Worm (Caenorhabditis elegans) whole organism, dauer: ENCODE measurements around the gene R02F2.9.

Experiments
- unc-62 ChIP-seq: sonication (generic microtip); optimal IDR thresholded peaks from 2 replicates; lab custom pipeline; 2017; ENCODE audit warnings: missing biosample characterization, missing genetic modification reagents, missing genetic modification characterization

Gene R02F2.9

DNA sequence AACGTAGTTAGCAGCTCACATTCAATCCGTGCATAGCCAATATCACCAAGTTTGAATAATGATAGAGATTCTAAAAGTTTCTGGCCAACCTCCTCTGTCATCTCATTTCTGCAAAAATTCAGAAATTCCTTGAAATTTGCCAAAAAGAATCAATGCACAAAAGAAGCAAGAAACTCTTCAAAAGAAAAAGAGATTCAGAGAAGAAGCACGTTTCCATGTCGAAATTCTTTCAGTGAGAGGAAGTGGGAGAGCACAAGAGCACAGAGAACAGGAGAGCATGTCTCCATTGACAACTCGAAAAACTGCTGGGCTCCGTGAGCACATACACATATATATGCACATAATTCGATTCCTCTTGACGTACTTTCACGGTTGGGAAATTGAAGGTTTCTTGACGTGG, 18.4 kb downstream of the R02F2.9 start, which contains the start of gene nekl-4:
nekl-4 (minus strand) TSS at position 101 of the 400 bp plus-strand sequence.
- no peak for TF ChIP-seq unc-62 (GFP tag; lab: Kevin White, UChicago)

DNA sequence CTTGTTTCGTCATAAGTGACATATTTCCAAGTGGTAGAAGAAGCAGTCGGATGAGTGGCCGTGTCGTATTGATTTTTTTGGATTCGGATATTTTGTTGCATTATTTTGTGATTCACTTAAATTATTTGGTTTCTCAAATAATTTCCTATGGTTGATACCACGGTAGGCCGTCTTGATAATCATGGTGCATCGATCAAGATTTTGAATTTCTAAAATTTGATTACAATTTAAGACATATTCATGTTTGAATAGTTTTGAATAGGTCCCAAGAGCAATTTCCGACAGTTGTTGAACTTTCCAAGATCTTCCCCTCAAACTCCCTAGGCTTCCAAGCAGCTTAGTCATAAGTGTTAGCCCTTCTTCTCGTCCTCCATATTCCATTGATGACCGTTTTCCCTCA, 22.9 kb downstream of the R02F2.9 start, which contains the start of gene D1044.4:
D1044.4 (minus strand) TSS at position 101 of the 400 bp plus-strand sequence.
- TF ChIP-seq unc-62 (GFP tag; lab: Kevin White, UChicago) = no peak

DNA sequence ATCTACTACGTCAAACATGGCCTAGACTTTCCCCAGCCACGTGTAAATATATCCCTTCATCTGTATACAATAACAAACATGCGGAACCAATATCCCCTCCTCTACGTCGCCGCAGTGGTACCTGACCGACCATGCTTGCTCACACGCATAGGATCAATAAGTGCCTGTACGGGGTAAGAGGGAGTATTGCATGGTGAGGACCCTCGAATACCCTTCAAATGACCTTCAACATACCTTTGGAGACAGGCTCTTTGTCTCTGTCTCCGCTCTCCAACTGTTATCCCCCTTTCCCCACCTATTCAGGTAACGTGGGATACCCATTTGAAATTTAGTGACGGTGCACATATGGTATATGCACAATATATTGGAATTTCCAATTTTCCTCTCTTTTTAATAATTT, 27.0 kb downstream of the R02F2.9 start, which contains the start of gene dex-1:
dex-1 (plus strand) TSS at position 132 of the 400 bp plus-strand sequence.
- TF ChIP-seq unc-62 (GFP tag; lab: Kevin White, UChicago) = no peak

DNA sequence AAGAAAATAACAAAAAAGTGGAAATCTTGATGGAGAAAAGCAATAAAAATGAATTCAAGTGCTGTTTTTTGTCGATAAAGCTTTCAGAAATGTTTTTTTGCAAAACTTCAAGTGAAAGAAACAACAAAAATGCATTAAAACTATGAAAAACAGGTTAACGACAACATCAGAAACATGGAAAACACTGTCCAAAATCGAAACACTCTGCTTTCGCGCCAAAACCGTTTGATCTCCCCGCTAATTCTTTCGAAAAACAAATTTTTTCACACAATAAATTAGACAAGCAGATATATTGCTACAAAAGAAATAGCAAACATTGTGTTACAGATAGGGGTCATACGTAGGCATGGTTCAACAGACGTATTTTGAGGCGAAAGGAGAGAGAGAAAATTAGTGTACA, 42.8 kb downstream of the R02F2.9 start:
- no peak for TF ChIP-seq unc-62 (GFP tag; lab: Kevin White, UChicago)

DNA sequence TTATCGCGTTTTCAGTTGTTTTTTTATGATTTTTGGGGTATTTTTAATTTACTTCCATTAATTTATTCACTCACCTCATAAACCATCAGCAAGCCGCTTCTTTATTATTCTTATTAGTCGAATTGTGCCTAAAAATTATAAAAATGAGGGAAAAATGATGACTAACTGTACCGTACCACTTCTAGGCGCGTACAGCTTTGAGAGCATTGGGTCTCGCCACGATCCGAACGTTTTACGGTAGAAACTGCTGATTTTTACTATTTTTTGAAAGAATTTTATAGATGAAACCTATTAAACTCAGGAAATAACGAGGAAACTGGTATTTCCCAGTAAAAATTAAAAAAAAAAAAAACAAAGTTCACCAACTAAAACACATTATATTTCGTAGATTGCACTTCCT, 44.1 kb downstream of the R02F2.9 start, which contains the start of gene D1044.6:
D1044.6 (minus strand) TSS at position 128 of the 400 bp plus-strand sequence.
- TF ChIP-seq unc-62 (GFP tag; lab: Kevin White, UChicago) = no peak

DNA sequence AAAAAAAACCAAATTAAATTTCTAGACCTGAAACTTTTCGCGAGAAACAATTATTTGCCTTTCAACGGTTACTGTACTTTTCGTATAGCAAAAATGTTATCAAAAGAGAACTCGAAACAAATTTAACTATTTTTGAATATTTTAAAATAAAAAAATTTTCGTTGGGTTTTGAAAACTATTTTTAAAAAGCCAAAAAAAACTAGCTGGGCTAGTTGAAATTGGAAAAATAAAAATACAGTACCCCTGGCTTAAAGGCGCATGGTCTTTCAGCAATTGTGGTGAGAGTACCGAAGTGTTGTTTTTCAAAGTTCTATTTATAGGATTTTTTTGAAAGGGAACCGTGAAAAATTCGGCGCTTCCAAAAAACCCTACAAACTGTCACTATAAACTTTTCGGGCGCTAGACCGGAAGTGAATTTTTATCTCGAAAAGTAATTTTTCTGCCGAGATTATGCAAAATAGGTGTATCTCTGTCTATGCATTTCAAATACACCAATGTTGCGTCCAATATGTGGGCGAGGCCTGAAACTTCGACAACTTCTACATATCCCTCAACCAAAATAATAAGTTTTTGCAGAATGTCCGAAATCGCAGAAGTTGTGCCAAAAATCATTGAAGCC, 44.8 kb downstream of the R02F2.9 start, which contains the start of gene D1044.1:
D1044.1 (plus strand) TSS at position 569 of the 619 bp plus-strand sequence.
- TF ChIP-seq unc-62 (GFP tag; lab: Kevin White, UChicago) = no peak

DNA sequence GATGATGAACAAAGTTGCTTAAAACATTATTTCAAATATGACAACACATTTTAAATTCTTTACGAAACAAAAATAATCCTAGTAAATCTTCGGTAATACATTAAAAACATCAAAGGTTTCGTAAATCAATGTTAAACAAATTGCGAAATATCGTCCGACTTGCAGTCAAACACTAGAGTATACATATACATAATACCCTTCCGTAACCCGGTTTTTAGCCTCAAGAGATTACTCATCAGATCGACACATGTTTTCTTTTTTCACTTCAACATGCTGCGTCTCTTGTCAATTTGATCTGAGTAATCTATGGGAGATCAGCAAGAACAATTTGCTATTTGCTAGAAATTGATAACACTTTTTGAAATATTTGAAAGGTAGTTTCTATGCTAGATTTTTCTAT, 47.3 kb downstream of the R02F2.9 start:
- TF ChIP-seq unc-62 (GFP tag; lab: Kevin White, UChicago) = no peak

DNA sequence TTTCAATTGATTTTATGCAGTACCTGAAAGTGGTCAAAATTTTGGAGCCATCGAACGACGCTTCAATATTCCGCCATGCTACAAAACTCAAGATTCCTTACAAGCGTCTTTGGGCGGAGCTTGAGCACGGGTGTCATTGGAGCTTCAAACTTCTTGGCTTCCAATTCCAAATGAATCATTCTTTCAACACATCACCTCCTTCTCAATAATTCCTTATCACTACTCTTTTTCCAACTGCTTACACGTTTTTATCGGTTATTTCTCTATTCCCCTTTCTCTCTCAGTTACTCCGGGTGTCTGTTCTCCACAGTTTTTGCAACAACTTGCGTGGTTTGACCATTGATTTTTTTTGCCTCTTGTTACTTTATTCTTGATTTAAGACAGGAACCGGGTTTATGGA, 47.7 kb downstream of the R02F2.9 start, which contains the start of gene F09F7.5:
F09F7.5 (plus strand) TSS at position 258 of the 400 bp plus-strand sequence.
- TF ChIP-seq unc-62 (GFP tag; lab: Kevin White, UChicago) = no peak
